Fruit fly (Drosophila melanogaster): ENCODE measurements around the gene tkv.
A peak's percentile ranks its signal among the peaks of the same experiment; 100 is the strongest.

tkv gene

DNA sequence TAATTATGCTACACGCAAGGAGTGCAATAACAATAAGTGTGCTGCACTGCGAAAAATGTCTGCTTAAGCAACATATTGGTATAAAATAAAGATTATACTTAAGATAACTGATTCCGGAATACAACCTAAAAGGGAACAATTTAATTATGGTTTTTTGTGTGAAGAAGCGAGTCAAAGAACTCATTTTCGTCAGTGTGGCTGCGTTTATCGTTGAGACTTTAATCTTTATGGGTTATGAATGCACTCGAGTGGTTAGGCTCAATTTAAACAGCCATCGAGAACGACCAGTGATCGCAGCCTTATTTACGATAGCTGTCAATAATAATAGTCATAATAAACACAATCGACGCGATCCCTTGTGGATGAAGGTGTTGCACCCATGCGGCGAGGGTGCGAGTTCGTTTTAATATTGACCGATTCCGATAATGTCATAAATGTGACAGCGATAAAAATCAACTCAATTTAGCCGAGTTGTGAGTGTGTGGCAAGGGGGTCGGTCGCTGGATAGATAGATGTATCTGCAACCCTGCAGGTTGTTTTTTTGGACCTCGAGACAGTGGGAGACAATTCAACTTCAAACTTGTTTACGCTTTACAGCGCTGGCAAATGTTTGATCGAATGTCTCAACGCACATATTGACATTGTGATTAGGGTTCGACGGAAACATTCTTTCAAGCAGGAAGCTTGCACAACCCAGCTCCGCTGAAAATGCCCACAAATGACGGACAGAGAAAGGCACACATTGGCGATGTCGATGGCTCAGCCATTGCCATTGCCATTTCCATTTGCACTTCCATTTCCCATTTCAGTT is 14.9 kb downstream of the tkv start (continued):
- TF ChIP-seq dati (GFP tag; IDR thresholded peaks at IDR 0.05) (0 out of 2 replicates have a peak, but pooled peaks have one; percentile 50), ranshi (GFP tag; IDR thresholded peaks at IDR 0.05) (no peak), ftz-f1 (GFP tag; optimal IDR thresholded peaks at IDR 0.05) (no peak), crc (GFP tag; optimal IDR thresholded peaks at IDR 0.05) (no peak), kah (GFP tag; optimal IDR thresholded peaks at IDR 0.05) (no peak), CG3847 (GFP tag; IDR thresholded peaks at IDR 0.05) (no peak), NC2α (GFP tag; optimal IDR thresholded peaks at IDR 0.05) (no peak), CG4328 (GFP tag; optimal IDR thresholded peaks at IDR 0.05) (no peak), zfh1 (GFP tag; IDR thresholded peaks at IDR 0.05) (peak; percentile 82), CG6765 (GFP tag; optimal IDR thresholded peaks at IDR 0.05) (no peak), E2f1 (GFP tag; IDR thresholded peaks at IDR 0.05) (no peak; the same call in 1 of the 2 replicates), CG15514 (GFP tag; optimal IDR thresholded peaks at IDR 0.05) (no peak), knrl (GFP tag; IDR thresholded peaks at IDR 0.05; ENCODE audit: partially characterized antibody) (no peak), CG9817 (tag; optimal IDR thresholded peaks at IDR 0.05) (no peak), fd102C (GFP tag; optimal IDR thresholded peaks at IDR 0.05) (peak; percentile 79), Adf1 (GFP tag; IDR thresholded peaks at IDR 0.05) (no peak), gt (GFP tag; IDR thresholded peaks at IDR 0.05) (no peak), cg (GFP tag; optimal IDR thresholded peaks at IDR 0.05) (peak; percentile 6), onecut (GFP tag; IDR thresholded peaks at IDR 0.05) (no peak; the same call in none of the 2 replicates), CG2120 (GFP tag; optimal IDR thresholded peaks at IDR 0.05) (no peak), ssp (GFP tag; IDR thresholded peaks at IDR 0.05) (no peak), CG12391 (tag; optimal IDR thresholded peaks at IDR 0.05) (peak; percentile 39), CG7963 (GFP tag; IDR thresholded peaks at IDR 0.05; ENCODE audit: partially characterized antibody) (no peak), CG13296 (GFP tag; optimal IDR thresholded peaks at IDR 0.05) (no peak), CG10565 (GFP tag; optimal IDR thresholded peaks at IDR 0.05) (no peak), pum (GFP tag; optimal IDR thresholded peaks at IDR 0.05) (peak; percentile 14), Awh (GFP tag; IDR thresholded peaks at IDR 0.05) (peak; percentile 53; the same call in 1 of the 2 replicates), Camta (GFP tag; optimal IDR thresholded peaks at IDR 0.05) (peak; percentile 28), CG10147 (GFP tag; optimal IDR thresholded peaks at IDR 0.05) (no peak), CG3407 (GFP tag; optimal IDR thresholded peaks at IDR 0.05) (peak; percentile 62), Chrac-16 (GFP tag; optimal IDR thresholded peaks at IDR 0.05) (peak; percentile 8), Nf-YC (tag; optimal IDR thresholded peaks at IDR 0.05) (no peak), Doc2 (GFP tag; IDR thresholded peaks at IDR 0.05) (no peak), Sry-β (GFP tag; optimal IDR thresholded peaks at IDR 0.05) (peak; percentile 44), slbo (GFP tag; IDR thresholded peaks at IDR 0.05) (no peak; the same call in 1 of the 2 replicates), Ets97D (GFP tag; optimal IDR thresholded peaks at IDR 0.05) (no peak), Scr (GFP tag; IDR thresholded peaks at IDR 0.05; ENCODE audit: partially characterized antibody) (no peak), CTCF (GFP tag; optimal IDR thresholded peaks at IDR 0.05) (no peak), pnt (GFP tag; optimal IDR thresholded peaks at IDR 0.05) (peak; percentile 21), HLH3B (GFP tag; IDR thresholded peaks at IDR 0.05) (peak; percentile 44; the same call in 1 of the 2 replicates), kni (GFP tag; optimal IDR thresholded peaks at IDR 0.05) (peak; percentile 86), Sry-δ (GFP tag; optimal IDR thresholded peaks at IDR 0.05) (no peak), klu (GFP tag; IDR thresholded peaks at IDR 0.05) (no peak), D19B (GFP tag; optimal IDR thresholded peaks at IDR 0.05) (no peak), CG17359 (tag; optimal IDR thresholded peaks at IDR 0.05) (peak; percentile 46), ems (GFP tag; optimal IDR thresholded peaks at IDR 0.05) (peak; percentile 5), CG30020 (tag; optimal IDR thresholded peaks at IDR 0.05) (peak; percentile 14), Aef1 (GFP tag; IDR thresholded peaks at IDR 0.05) (peak; percentile 48), CG17385 (GFP tag; optimal IDR thresholded peaks at IDR 0.05) (peak; percentile 11), Spps (tag; optimal IDR thresholded peaks at IDR 0.05) (peak; percentile 51)
